Worm (Caenorhabditis elegans) whole organism, early embryonic: Measurements from ENCODE around the gene pph-5.

Experiments
- ama-1 ChIP-seq: fragments of 150-350 bp; optimal IDR thresholded peaks from 2 replicates; lab custom pipeline; 2014
- ceh-36 ChIP-seq: sonication (generic microtip); optimal IDR thresholded peaks from 2 replicates; lab custom pipeline; 2016; ENCODE audit warnings: missing genetic modification characterization, inconsistent platforms, missing compliant biosample characterization
- ets-7 ChIP-seq: sonication (generic microtip); optimal IDR thresholded peaks from 2 replicates; lab custom pipeline; 2016; ENCODE audit warnings: missing genotype, missing genetic modification characterization, missing compliant biosample characterization
- hmg-4 ChIP-seq: fragments of 200-800 bp; sonication (Bioruptor generic); optimal IDR thresholded peaks from 2 replicates; lab custom pipeline; 2018; ENCODE audit warnings: mild to moderate bottlenecking, missing genetic modification characterization, missing compliant biosample characterization
- hnd-1 ChIP-seq: sonication (generic microtip); optimal IDR thresholded peaks from 2 replicates; lab custom pipeline; 2016; ENCODE audit warnings: missing genetic modification characterization, missing compliant biosample characterization
- tbx-11 ChIP-seq: fragments of 200-800 bp; sonication (Bioruptor generic); IDR thresholded peaks from 2 replicates; pipeline ENCODE4 v1.3.6; 2022; ENCODE audit warnings: missing genetic modification characterization, missing compliant biosample characterization
- tra-4 ChIP-seq: sonication (generic microtip); optimal IDR thresholded peaks from 2 replicates; lab custom pipeline; 2017; ENCODE audit warnings: missing genetic modification characterization, missing compliant biosample characterization

DNA sequence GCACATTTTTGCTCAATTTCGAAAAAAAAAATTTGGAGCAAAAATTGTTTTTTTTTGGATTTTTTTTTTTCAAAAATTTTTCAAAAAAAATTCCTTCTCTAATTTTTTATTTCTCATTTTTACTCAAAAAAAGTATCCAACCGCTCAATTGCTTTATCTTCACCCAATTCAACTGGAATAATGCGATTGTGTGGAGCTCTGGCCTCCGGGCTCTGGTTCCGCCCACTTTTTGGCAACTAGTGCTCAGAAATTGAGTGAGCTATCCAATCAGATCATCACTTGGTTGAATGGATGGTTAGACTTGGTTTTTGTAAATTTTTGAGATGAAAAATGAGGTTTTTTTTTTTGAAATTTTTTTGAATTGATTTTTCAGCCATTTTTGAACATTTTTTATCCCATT lies 11.5 kb upstream of the pph-5 start:
- TF ChIP-seq hmg-4 (GFP tag; lab: Kevin White, UChicago) (no peak), ets-7 (tag; lab: Kevin White, UChicago) (no peak), tra-4 (tag; lab: Kevin White, UChicago) (no peak), hnd-1 (tag; lab: Kevin White, UChicago) (no peak), tbx-11 (no peak), ama-1 (no peak), ceh-36 (no peak)
